Fruit fly (Drosophila melanogaster) whole organism, embryonic: Measurements from ENCODE around the gene CG32425.
A peak's percentile ranks its signal among the peaks of the same experiment; 100 is the strongest.

Source experiments
- CG10321 ChIP-seq: fragments of 200-800 bp; sonication (Bioruptor generic); IDR thresholded peaks from 2 replicates; pipeline ENCODE4 v1.3.6; 2022; ENCODE audit warnings: missing biosample characterization, missing genetic modification characterization
- CG11398 ChIP-seq: fragments of 200-800 bp; sonication (Bioruptor generic); optimal IDR thresholded peaks from 2 replicates; lab custom pipeline; 2016; ENCODE audit warnings: missing biosample characterization, missing genetic modification characterization
- CG12299 ChIP-seq: fragments of 200-800 bp; sonication (Bioruptor generic); optimal IDR thresholded peaks from 2 replicates; lab custom pipeline; 2018; ENCODE audit warnings: missing biosample characterization, mild to moderate bottlenecking, missing genetic modification characterization
- CG12769 ChIP-seq: fragments of 200-800 bp; sonication (Bioruptor generic); optimal IDR thresholded peaks from 2 replicates; lab custom pipeline; 2019; ENCODE audit warnings: missing biosample characterization, mild to moderate bottlenecking, missing genetic modification characterization, moderate library complexity
- CG13287 ChIP-seq: fragments of 200-800 bp; sonication (Bioruptor generic); IDR thresholded peaks from 2 replicates; pipeline ENCODE4 v1.3.6; 2022; ENCODE audit warnings: missing biosample characterization, missing genetic modification characterization; ENCODE audit not compliant: partially characterized antibody
- CG14050 ChIP-seq: fragments of 200-800 bp; sonication (Bioruptor generic); IDR thresholded peaks from 3 replicates; pipeline ENCODE4 v1.3.6; 2022; ENCODE audit warnings: missing biosample characterization, missing genetic modification characterization
- CG15479 ChIP-seq: fragments of 200-800 bp; sonication (Bioruptor generic); optimal IDR thresholded peaks from 3 replicates; lab custom pipeline; 2019; ENCODE audit warnings: missing biosample characterization, mild to moderate bottlenecking, missing genetic modification characterization, moderate library complexity
- CG1603 ChIP-seq: fragments of 200-800 bp; sonication (Bioruptor generic); optimal IDR thresholded peaks from 2 replicates; lab custom pipeline; 2019; ENCODE audit warnings: missing biosample characterization, mild to moderate bottlenecking, missing genetic modification characterization, moderate library complexity
- CG1647 ChIP-seq: fragments of 200-800 bp; sonication (Bioruptor generic); optimal IDR thresholded peaks from 3 replicates; lab custom pipeline; 2016; ENCODE audit warnings: missing biosample characterization, missing genetic modification characterization
- CG16863 ChIP-seq: fragments of 200-800 bp; sonication (Bioruptor generic); optimal IDR thresholded peaks from 3 replicates; lab custom pipeline; 2016; ENCODE audit warnings: missing biosample characterization, missing genetic modification characterization
- CG17361 ChIP-seq: fragments of 200-800 bp; sonication (Bioruptor generic); IDR thresholded peaks from 3 replicates; pipeline ENCODE4 v1.3.6; 2022; ENCODE audit warnings: missing biosample characterization, missing genetic modification characterization
- CG17612 ChIP-seq: fragments of 200-800 bp; sonication (Bioruptor generic); IDR thresholded peaks from 2 replicates; pipeline ENCODE4 v1.3.6; 2022; ENCODE audit warnings: missing biosample characterization, missing genetic modification characterization
- CG1832 ChIP-seq: fragments of 200-800 bp; sonication (Bioruptor generic); optimal IDR thresholded peaks from 2 replicates; lab custom pipeline; 2017; ENCODE audit warnings: missing biosample characterization, mild to moderate bottlenecking, missing genetic modification characterization, inconsistent platforms
- CG31388 ChIP-seq: fragments of 200-800 bp; sonication (Bioruptor generic); optimal IDR thresholded peaks from 2 replicates; lab custom pipeline; 2016; ENCODE audit warnings: missing biosample characterization, missing genetic modification characterization
- CG3163 ChIP-seq: fragments of 200-800 bp; sonication (Bioruptor generic); optimal IDR thresholded peaks from 3 replicates; lab custom pipeline; 2016; ENCODE audit warnings: missing biosample characterization, missing genetic modification characterization
- CG4854 ChIP-seq: fragments of 200-800 bp; sonication (Bioruptor generic); optimal IDR thresholded peaks from 2 replicates; lab custom pipeline; 2016; ENCODE audit warnings: missing biosample characterization, missing genetic modification characterization, inconsistent platforms
- CG6854 ChIP-seq: fragments of 200-800 bp; sonication (Bioruptor generic); optimal IDR thresholded peaks from 3 replicates; lab custom pipeline; 2017; ENCODE audit warnings: missing biosample characterization, mild to moderate bottlenecking, missing genetic modification characterization
- CG7987 ChIP-seq: fragments of 200-800 bp; sonication (Bioruptor generic); optimal IDR thresholded peaks from 2 replicates; lab custom pipeline; 2018; ENCODE audit warnings: missing biosample characterization, mild to moderate bottlenecking, missing genetic modification characterization, moderate library complexity
- CG9797 ChIP-seq: fragments of 200-800 bp; sonication (Bioruptor generic); optimal IDR thresholded peaks from 3 replicates; lab custom pipeline; 2018; ENCODE audit warnings: missing biosample characterization, mild to moderate bottlenecking, missing genetic modification characterization
- CHES-1-like ChIP-seq: fragments of 200-800 bp; sonication (Bioruptor generic); optimal IDR thresholded peaks from 2 replicates; lab custom pipeline; 2016; ENCODE audit warnings: missing biosample characterization, missing genetic modification characterization
- Dfd ChIP-seq, 2 experiments: fragments of >200 bp; optimal IDR thresholded peaks; 2 replicates each; lab custom pipeline; 2017; ENCODE audit warnings: missing biosample characterization in 2 of 2, missing genetic modification characterization in 2 of 2
- Dip2 ChIP-seq: fragments of 200-800 bp; sonication (Bioruptor generic); IDR thresholded peaks from 2 replicates; pipeline ENCODE4 v1.3.6; 2022; ENCODE audit warnings: missing biosample characterization, missing genetic modification characterization
- Doc3 ChIP-seq: fragments of 200-800 bp; sonication (Bioruptor generic); IDR thresholded peaks from 3 replicates; pipeline ENCODE4 v1.3.6; 2022; ENCODE audit warnings: missing biosample characterization, missing genetic modification characterization; ENCODE audit not compliant: partially characterized antibody
- Dp ChIP-seq: fragments of 200-800 bp; sonication (Bioruptor generic); optimal IDR thresholded peaks from 2 replicates; lab custom pipeline; 2018; ENCODE audit warnings: missing biosample characterization, mild to moderate bottlenecking, missing genetic modification characterization, moderate library complexity
- HLH3B ChIP-seq: fragments of 200-800 bp; sonication (Bioruptor generic); IDR thresholded peaks from 2 replicates; pipeline ENCODE4 v1.3.6; 2022; ENCODE audit warnings: missing biosample characterization, missing genetic modification characterization
- Hmr ChIP-seq: fragments of 200-800 bp; sonication (Bioruptor generic); optimal IDR thresholded peaks from 3 replicates; lab custom pipeline; 2017; ENCODE audit warnings: mild to moderate bottlenecking, missing biosample characterization, missing genetic modification reagents, missing genetic modification characterization
- Kr ChIP-seq: fragments of 200-800 bp; sonication (Bioruptor generic); optimal IDR thresholded peaks from 2 replicates; lab custom pipeline; 2017; ENCODE audit warnings: missing biosample characterization, mild to moderate bottlenecking, missing genetic modification characterization
- Ptx1 ChIP-seq: fragments of 200-800 bp; sonication (Bioruptor generic); IDR thresholded peaks from 2 replicates; pipeline ENCODE4 v1.3.6; 2022; ENCODE audit warnings: missing biosample characterization, missing genetic modification characterization
- Stat92E ChIP-seq, 3 experiments: fragments of >200 bp in 2 of 3; fragments of 200-800 bp in 1 of 3; sonication (Bioruptor generic) in 1 of 3; optimal IDR thresholded peaks; 2 replicates each; lab custom pipeline; 2017 to 2019; ENCODE audit warnings: missing biosample characterization in 3 of 3, missing genetic modification characterization in 3 of 3, mild to moderate bottlenecking in 1 of 3, moderate library complexity in 1 of 3
- Xrp1 ChIP-seq: fragments of 200-800 bp; sonication (Bioruptor generic); IDR thresholded peaks from 2 replicates; pipeline ENCODE4 v1.3.6; 2022; ENCODE audit warnings: missing biosample characterization, missing genetic modification characterization
- bowl ChIP-seq: fragments of 200-800 bp; sonication (Bioruptor generic); IDR thresholded peaks from 2 replicates; pipeline ENCODE4 v1.3.6; 2022; ENCODE audit warnings: missing biosample characterization, missing genetic modification characterization
- cad ChIP-seq: fragments of >200 bp; optimal IDR thresholded peaks from 2 replicates; lab custom pipeline; 2017; ENCODE audit warnings: missing biosample characterization, missing genetic modification characterization
- chn ChIP-seq: fragments of 200-800 bp; sonication (Bioruptor generic); optimal IDR thresholded peaks from 2 replicates; lab custom pipeline; 2016; ENCODE audit warnings: missing biosample characterization, missing genetic modification characterization
- ems ChIP-seq: fragments of 200-800 bp; sonication (Bioruptor generic); optimal IDR thresholded peaks from 3 replicates; lab custom pipeline; 2016; ENCODE audit warnings: missing biosample characterization, missing genetic modification characterization
- eve ChIP-seq, 2 experiments: fragments of >200 bp; optimal IDR thresholded peaks; 2 replicates each; lab custom pipeline; 2017; ENCODE audit warnings: missing biosample characterization in 2 of 2, missing genetic modification characterization in 2 of 2
- fd96Cb ChIP-seq: fragments of 200-800 bp; sonication (Bioruptor generic); optimal IDR thresholded peaks from 2 replicates; lab custom pipeline; 2018; ENCODE audit warnings: missing biosample characterization, mild to moderate bottlenecking, missing genetic modification characterization, moderate library complexity
- gce ChIP-seq: fragments of 200-800 bp; sonication (Bioruptor generic); IDR thresholded peaks from 3 replicates; pipeline ENCODE4 v1.3.6; 2022; ENCODE audit warnings: missing biosample characterization, missing genetic modification characterization
- inv ChIP-seq: fragments of 200-800 bp; sonication (Bioruptor generic); IDR thresholded peaks from 2 replicates; pipeline ENCODE4 v1.3.6; 2022; ENCODE audit warnings: missing biosample characterization, missing genetic modification characterization; ENCODE audit not compliant: partially characterized antibody
- jing ChIP-seq: fragments of 200-800 bp; sonication (Bioruptor generic); optimal IDR thresholded peaks from 2 replicates; lab custom pipeline; 2018; ENCODE audit warnings: missing biosample characterization, mild to moderate bottlenecking, missing genetic modification characterization
- mirr ChIP-seq: fragments of 200-800 bp; sonication (Bioruptor generic); optimal IDR thresholded peaks from 3 replicates; lab custom pipeline; 2018; ENCODE audit warnings: missing biosample characterization, mild to moderate bottlenecking, missing genetic modification characterization
- sc ChIP-seq, 3 experiments: fragments of >200 bp in 2 of 3; fragments of 200-800 bp in 1 of 3; sonication (Bioruptor generic) in 1 of 3; optimal IDR thresholded peaks; 2 replicates in 2 of 3; 3 replicates in 1 of 3; lab custom pipeline; 2017; ENCODE audit warnings: mild to moderate bottlenecking in 1 of 3, missing biosample characterization in 1 of 3, missing genetic modification characterization in 1 of 3, missing genetic modification reagents in 1 of 3
- sqz ChIP-seq: fragments of 200-800 bp; sonication (Bioruptor generic); optimal IDR thresholded peaks from 3 replicates; lab custom pipeline; 2018; ENCODE audit warnings: missing biosample characterization, mild to moderate bottlenecking, missing genetic modification characterization
- ssp ChIP-seq: fragments of 200-800 bp; sonication (Bioruptor generic); IDR thresholded peaks from 2 replicates; pipeline ENCODE4 v1.3.6; 2022; ENCODE audit warnings: missing biosample characterization, missing genetic modification characterization
- tll ChIP-seq, 2 experiments: fragments of 200-800 bp in 1 of 2; fragments of >200 bp in 1 of 2; sonication (Bioruptor generic) in 1 of 2; optimal IDR thresholded peaks; 2 replicates each; lab custom pipeline; 2017 to 2019; ENCODE audit warnings: missing biosample characterization in 2 of 2, missing genetic modification characterization in 2 of 2, mild to moderate bottlenecking in 1 of 2, moderate library complexity in 1 of 2
- ttk ChIP-seq: fragments of 200-800 bp; sonication (Bioruptor generic); IDR thresholded peaks from 2 replicates; pipeline ENCODE4 v2.1.2; 2022; ENCODE audit warnings: missing biosample characterization, missing genetic modification characterization
- tx ChIP-seq: fragments of 200-800 bp; sonication (Bioruptor generic); optimal IDR thresholded peaks from 2 replicates; lab custom pipeline; 2016; ENCODE audit warnings: missing biosample characterization, missing genetic modification characterization
- usp ChIP-seq: fragments of >200 bp; optimal IDR thresholded peaks from 2 replicates; lab custom pipeline; 2017; ENCODE audit warnings: missing biosample characterization, missing genetic modification characterization
- zen ChIP-seq: fragments of 200-800 bp; sonication (Bioruptor generic); optimal IDR thresholded peaks from 3 replicates; lab custom pipeline; 2018; ENCODE audit warnings: missing biosample characterization, mild to moderate bottlenecking, missing genetic modification characterization, moderate library complexity

The CG32425 gene

DNA sequence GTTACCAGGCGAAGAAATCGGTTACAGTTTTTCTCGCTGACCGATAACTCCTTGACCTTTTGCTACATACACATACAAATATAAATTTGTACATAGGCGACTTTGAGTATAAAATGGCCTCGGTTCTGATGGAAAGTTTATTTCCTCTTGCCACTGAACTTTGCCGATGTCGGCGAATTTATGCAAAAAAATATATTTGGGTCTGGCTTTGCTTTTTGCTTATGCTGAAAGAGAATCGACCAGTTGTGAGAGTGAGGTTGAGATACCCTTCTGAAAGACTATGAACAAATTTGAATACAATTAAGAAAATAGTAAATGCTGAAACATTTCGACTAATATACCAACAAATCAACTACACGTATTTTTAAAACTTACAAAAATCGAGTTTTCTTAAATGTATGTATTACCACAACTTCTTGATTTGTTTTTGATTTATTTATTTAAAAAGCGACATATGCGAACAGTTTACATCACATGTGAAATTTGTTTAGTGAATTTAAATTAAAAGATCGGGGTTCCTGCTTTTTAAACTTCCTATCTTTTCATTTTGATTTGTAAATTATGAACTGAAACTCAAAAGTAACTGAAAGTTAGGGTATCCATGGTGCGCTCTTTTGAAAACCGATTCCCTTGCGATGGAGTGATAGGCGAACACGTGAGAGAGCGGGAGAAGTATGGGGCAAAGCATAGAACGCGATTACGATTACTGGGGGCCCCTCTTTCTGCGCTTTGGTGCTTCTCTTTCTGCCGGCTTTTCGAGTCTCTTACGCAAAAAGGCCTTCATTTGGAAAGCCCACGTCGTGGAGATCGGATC is 12.2 kb downstream of the CG32425 start (continued):
- TF ChIP-seq ssp (GFP tag; lab: Robert Waterston, UW) (no peak), CG11398 (GFP tag; lab: Kevin White, UChicago) (no peak), Kr (GFP tag; lab: Kevin White, UChicago) (no peak), HLH3B (GFP tag; lab: Robert Waterston, UW) (no peak), CG1603 (tag; lab: Kevin White, UChicago) (no peak), jing (no peak), Dip2 (GFP tag; lab: Robert Waterston, UW) (no peak), mirr (GFP tag; lab: Kevin White, UChicago) (no peak), CHES-1-like (GFP tag; lab: Kevin White, UChicago) (peak; percentile 77), Hmr (GFP tag; lab: Kevin White, UChicago) (peak; percentile 88), Doc3 (GFP tag; lab: Robert Waterston, UW) (no peak), usp (GFP tag; lab: Kevin White, UChicago) (no peak), gce (no peak), CG10321 (GFP tag; lab: Robert Waterston, UW) (no peak), CG7987 (no peak), CG1832 (no peak), CG17361 (GFP tag; lab: Robert Waterston, UW) (peak; percentile 93), zen (tag; lab: Kevin White, UChicago) (peak; percentile 25), CG13287 (no peak), CG9797 (GFP tag; lab: Kevin White, UChicago) (no peak), CG12299 (tag; lab: Kevin White, UChicago) (peak; percentile 63), eve (GFP tag; optimal IDR thresholded peaks at IDR 0.05; lab: Kevin White, UChicago) (peak in 1 of 2 experiments; percentile 87), cad (GFP tag; lab: Kevin White, UChicago) (no peak), CG12769 (tag; lab: Kevin White, UChicago) (no peak), CG14050 (GFP tag; lab: Robert Waterston, UW) (peak; percentile 26; the same call in 1 of the 3 replicates), CG3163 (GFP tag; lab: Kevin White, UChicago) (peak; percentile 84), Stat92E (GFP tag; optimal IDR thresholded peaks at IDR 0.05; lab: Kevin White, UChicago) (peak in 1 of 3 experiments; percentile 68), sqz (GFP tag; lab: Kevin White, UChicago) (peak; percentile 64), inv (GFP tag; lab: Robert Waterston, UW) (no peak), CG31388 (GFP tag; lab: Kevin White, UChicago) (no peak), CG15479 (GFP tag; lab: Kevin White, UChicago) (no peak), sc (optimal IDR thresholded peaks at IDR 0.05; lab: Kevin White, UChicago) (no peak), sc (GFP tag; optimal IDR thresholded peaks at IDR 0.05; lab: Kevin White, UChicago) (peak; percentile 61), CG4854 (GFP tag; lab: Kevin White, UChicago) (peak; percentile 47), chn (GFP tag; lab: Kevin White, UChicago) (peak; percentile 35), CG17612 (GFP tag; lab: Robert Waterston, UW) (no peak), tx (GFP tag; lab: Kevin White, UChicago) (peak; percentile 21), bowl (GFP tag; lab: Robert Waterston, UW) (no peak), Ptx1 (peak; percentile 53), Dp (GFP tag; lab: Kevin White, UChicago) (no peak), CG6854 (GFP tag; lab: Kevin White, UChicago) (peak; percentile 67), ems (GFP tag; lab: Kevin White, UChicago) (peak; percentile 63), Xrp1 (GFP tag; lab: Robert Waterston, UW) (0 out of 2 replicates have a peak, but pooled peaks have one; percentile 54), CG1647 (GFP tag; lab: Kevin White, UChicago) (peak; percentile 43), fd96Cb (tag; lab: Kevin White, UChicago) (peak; percentile 64), Dfd (GFP tag; optimal IDR thresholded peaks at IDR 0.05; lab: Kevin White, UChicago) (no peak), ttk (GFP tag; lab: Robert Waterston, UW) (peak; percentile 13; the same call in 1 of the 2 replicates), CG16863 (GFP tag; lab: Kevin White, UChicago) (peak; percentile 67), tll (GFP tag; optimal IDR thresholded peaks at IDR 0.05; lab: Kevin White, UChicago) (no peak)
